Worm (Caenorhabditis elegans): ENCODE measurements around the gene sel-11.

The sel-11 gene

DNA sequence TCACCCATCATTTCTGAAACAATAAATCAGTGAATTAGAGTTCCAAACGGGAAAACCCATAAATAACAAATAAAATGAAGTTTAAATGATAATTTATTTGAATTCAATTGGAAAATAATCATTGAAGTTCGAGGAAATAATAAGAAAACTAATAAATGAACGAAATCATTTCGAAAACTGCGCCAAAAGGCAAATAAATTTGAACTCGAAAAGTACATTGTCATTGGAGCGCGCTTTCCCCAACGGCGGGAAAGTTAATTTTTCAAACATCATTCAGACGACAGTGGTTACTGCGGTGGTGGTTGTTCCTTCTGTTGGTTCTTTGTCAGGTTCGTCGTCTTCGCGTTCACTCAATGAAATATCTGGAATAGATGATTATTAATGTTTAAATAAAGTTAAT is 33.7 kb upstream of the sel-11 start, which contains the start of gene npp-22:
Gene npp-22 (minus strand): TSS at position 13 of the 400 bp plus-strand sequence.
- TF ChIP-seq elt-2 (tag; optimal IDR thresholded peaks at IDR 0.05) (peak; percentile 10), nhr-12 (tag; optimal IDR thresholded peaks at IDR 0.05) (no peak), ceh-16 (tag; optimal IDR thresholded peaks at IDR 0.05) (no peak), fkh-10 (GFP tag; optimal IDR thresholded peaks at IDR 0.05) (no peak), ceh-82 (tag; optimal IDR thresholded peaks at IDR 0.05) (no peak), aly-2 (tag; optimal IDR thresholded peaks at IDR 0.05) (no peak), nfya-1 (tag; optimal IDR thresholded peaks at IDR 0.05; ENCODE audit: insufficient read depth) (peak; percentile 67), sea-2 (GFP tag; optimal IDR thresholded peaks at IDR 0.05) (no peak), daf-12 (tag; optimal IDR thresholded peaks at IDR 0.05) (peak; percentile 51), mdl-1 (tag; optimal IDR thresholded peaks at IDR 0.05) (no peak), fos-1 (tag; optimal IDR thresholded peaks at IDR 0.05) (no peak), nhr-11 (tag; optimal IDR thresholded peaks at IDR 0.05) (no peak), eor-1 (tag; optimal IDR thresholded peaks at IDR 0.05) (no peak), nhr-237 (tag; optimal IDR thresholded peaks at IDR 0.05) (no peak), tbx-2 (tag; optimal IDR thresholded peaks at IDR 0.05) (no peak), egl-5 (tag; optimal IDR thresholded peaks at IDR 0.05) (peak; percentile 42), lin-15B (tag; optimal IDR thresholded peaks at IDR 0.05) (peak; percentile 80), elt-1 (tag; optimal IDR thresholded peaks at IDR 0.05) (no peak), ama-1 (optimal IDR thresholded peaks at IDR 0.05) (no peak), lin-39 (tag; optimal IDR thresholded peaks at IDR 0.05) (no peak), nhr-28 (tag; optimal IDR thresholded peaks at IDR 0.05) (no peak), nhr-43 (tag; optimal IDR thresholded peaks at IDR 0.05; ENCODE audit: poor library complexity, severe bottlenecking) (no peak), egl-27 (tag; optimal IDR thresholded peaks at IDR 0.05) (no peak), zag-1 (tag; optimal IDR thresholded peaks at IDR 0.05) (no peak), hmg-11 (tag; optimal IDR thresholded peaks at IDR 0.05) (no peak), nhr-67 (tag; optimal IDR thresholded peaks at IDR 0.05) (no peak), ceh-9 (tag; optimal IDR thresholded peaks at IDR 0.05) (no peak), lsy-12 (tag; optimal IDR thresholded peaks at IDR 0.05) (no peak), nhr-25 (tag; optimal IDR thresholded peaks at IDR 0.05) (peak; percentile 50), skn-1 (tag; optimal IDR thresholded peaks at IDR 0.05) (no peak), jun-1 (tag; optimal IDR thresholded peaks at IDR 0.05) (no peak), elt-3 (tag; optimal IDR thresholded peaks at IDR 0.05) (no peak), mml-1 (tag; optimal IDR thresholded peaks at IDR 0.05) (no peak), pha-4 (tag; optimal IDR thresholded peaks at IDR 0.05) (no peak), R02D3.7 (tag; optimal IDR thresholded peaks at IDR 0.05) (no peak), nhr-77 (tag; optimal IDR thresholded peaks at IDR 0.05) (no peak), fkh-2 (tag; optimal IDR thresholded peaks at IDR 0.05) (no peak), unc-39 (tag; optimal IDR thresholded peaks at IDR 0.05) (no peak), nhr-76 (tag; optimal IDR thresholded peaks at IDR 0.05) (no peak), nhr-23 (tag; optimal IDR thresholded peaks at IDR 0.05) (peak; percentile 73), ztf-4 (tag; optimal IDR thresholded peaks at IDR 0.05) (no peak), ztf-11 (tag; optimal IDR thresholded peaks at IDR 0.05) (no peak), unc-62 (GFP tag; optimal IDR thresholded peaks at IDR 0.05) (no peak), pqm-1 (tag; optimal IDR thresholded peaks at IDR 0.05) (no peak), ZK546.5 (tag; optimal IDR thresholded peaks at IDR 0.05) (no peak), ceh-28 (tag; optimal IDR thresholded peaks at IDR 0.05) (no peak), snpc-4 (tag; optimal IDR thresholded peaks at IDR 0.05) (peak; percentile 69)

ce11 chrV:11736896-11737295 is 30.2 kb upstream of the sel-11 start, which contains the start of gene spe-42:
spe-42 (minus strand) TSS chrV:11736996.
- no peak for TF ChIP-seq ceh-9 (tag; optimal IDR thresholded peaks at IDR 0.05)
- TF ChIP-seq lin-39 (tag; optimal IDR thresholded peaks at IDR 0.05), result no peak
- TF ChIP-seq nhr-237 (tag; optimal IDR thresholded peaks at IDR 0.05), result no peak
- TF ChIP-seq hmg-11 (tag; optimal IDR thresholded peaks at IDR 0.05), result no peak
